Worm (Caenorhabditis elegans): Measurements from ENCODE around the gene gldi-3.

DNA sequence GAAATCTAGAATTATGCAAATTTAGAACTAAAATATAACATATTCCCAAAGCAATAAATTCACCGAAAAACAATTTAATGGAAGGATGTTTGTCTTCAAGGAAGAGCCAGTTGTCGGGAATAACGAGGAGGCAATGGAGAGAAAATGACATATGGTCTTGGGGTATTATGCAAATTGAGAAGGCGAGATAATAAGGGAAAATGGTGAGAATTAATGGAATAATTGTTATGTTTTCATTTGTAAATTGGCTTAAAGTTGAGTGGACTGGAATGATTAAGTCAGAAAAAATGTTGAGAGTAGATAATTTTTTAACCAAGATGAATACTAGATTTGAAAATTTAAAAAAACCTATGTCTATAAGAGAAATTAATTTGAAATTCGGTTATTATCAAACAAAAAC, 25.0 kb upstream of the gldi-3 start:
- TF ChIP-seq T22C8.4 (GFP tag; IDR thresholded peaks at IDR 0.05) (no peak), cog-1 (tag; optimal IDR thresholded peaks at IDR 0.05) (no peak)
